Worm (Caenorhabditis elegans): ENCODE measurements around the gene R09E10.1.

DNA sequence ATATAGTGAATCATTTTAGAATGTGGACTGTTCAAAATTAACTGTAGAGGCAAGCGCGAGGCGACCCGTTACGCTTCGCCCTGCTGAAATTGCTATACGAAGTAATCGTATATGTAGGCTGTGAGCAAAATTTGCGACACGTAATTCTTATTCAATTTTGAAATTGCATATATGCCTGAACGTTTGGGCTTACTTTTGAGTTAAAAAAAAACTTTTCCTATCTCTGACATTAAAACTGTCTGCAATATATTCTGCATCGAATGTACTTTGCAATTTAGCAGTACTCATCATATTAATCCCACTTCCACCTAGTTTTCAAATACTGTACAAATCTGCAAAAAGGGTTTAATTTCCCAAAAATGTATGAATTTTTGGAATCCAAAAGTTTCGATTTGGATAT is 24.4 kb upstream of the R09E10.1 start:
- no peak for TF ChIP-seq ztf-11 (tag; optimal IDR thresholded peaks at IDR 0.05)
- no peak for TF ChIP-seq peb-1 (tag; optimal IDR thresholded peaks at IDR 0.05)
- no peak for TF ChIP-seq ceh-82 (tag; optimal IDR thresholded peaks at IDR 0.05)
- no peak for TF ChIP-seq lsy-2 (tag; optimal IDR thresholded peaks at IDR 0.05)
